Worm (Caenorhabditis elegans) whole organism, L2 larva: ENCODE results near the gene Y45F3A.5.

Source experiments
- C34F6.9 ChIP-seq: fragments of 150-350 bp; optimal IDR thresholded peaks from 2 replicates; lab custom pipeline; 2014; ENCODE audit warnings: missing biosample characterization, missing genetic modification characterization
- F13H6.1 ChIP-seq: sonication (generic microtip); optimal IDR thresholded peaks from 2 replicates; lab custom pipeline; 2016; ENCODE audit warnings: missing genetic modification characterization, missing compliant biosample characterization
- R02D3.7 ChIP-seq: fragments of 150-350 bp; optimal IDR thresholded peaks from 2 replicates; lab custom pipeline; 2014; ENCODE audit warnings: missing biosample characterization, missing genetic modification characterization
- Y55F3AM.14 ChIP-seq: fragments of 200-800 bp; sonication (Bioruptor generic); optimal IDR thresholded peaks from 2 replicates; lab custom pipeline; 2018; ENCODE audit warnings: mild to moderate bottlenecking, missing genetic modification characterization, missing compliant biosample characterization
- aly-2 ChIP-seq: fragments of 150-350 bp; optimal IDR thresholded peaks from 2 replicates; lab custom pipeline; 2014; ENCODE audit warnings: missing biosample characterization, missing genetic modification characterization
- ceh-16 ChIP-seq: fragments of 150-350 bp; optimal IDR thresholded peaks from 2 replicates; lab custom pipeline; 2014; ENCODE audit warnings: missing biosample characterization, missing genetic modification characterization
- ceh-82 ChIP-seq: fragments of 150-350 bp; optimal IDR thresholded peaks from 2 replicates; lab custom pipeline; 2014; ENCODE audit warnings: missing biosample characterization, missing genetic modification characterization
- crh-2 ChIP-seq: sonication (generic microtip); optimal IDR thresholded peaks from 2 replicates; lab custom pipeline; 2017; ENCODE audit warnings: missing biosample characterization, missing genetic modification characterization
- dmd-4 ChIP-seq: sonication (generic microtip); optimal IDR thresholded peaks from 2 replicates; lab custom pipeline; 2017; ENCODE audit warnings: missing biosample characterization, missing genetic modification characterization
- egl-27 ChIP-seq: sonication (generic microtip); optimal IDR thresholded peaks from 3 replicates; lab custom pipeline; 2017; ENCODE audit warnings: missing biosample characterization, missing genetic modification reagents, missing genetic modification characterization
- fos-1 ChIP-seq: fragments of 150-350 bp; optimal IDR thresholded peaks from 2 replicates; lab custom pipeline; 2014; ENCODE audit warnings: missing biosample characterization, missing genetic modification characterization
- gmeb-1 ChIP-seq: fragments of 150-350 bp; optimal IDR thresholded peaks from 2 replicates; lab custom pipeline; 2014; ENCODE audit warnings: missing biosample characterization, missing genetic modification characterization
- lin-11 ChIP-seq: fragments of 150-350 bp; sonication (generic microtip); optimal IDR thresholded peaks from 2 replicates; lab custom pipeline; 2014; ENCODE audit warnings: missing biosample characterization, missing genetic modification characterization, inconsistent platforms, mixed read lengths
- lin-39 ChIP-seq: fragments of 150-350 bp; optimal IDR thresholded peaks from 2 replicates; lab custom pipeline; 2014; ENCODE audit warnings: missing biosample characterization, missing genetic modification reagents, missing genetic modification characterization
- lsy-2 ChIP-seq, 2 experiments: fragments of 150-350 bp in 1 of 2; sonication (generic microtip) in 1 of 2; optimal IDR thresholded peaks; 2 replicates each; lab custom pipeline; 2014 to 2017; ENCODE audit warnings: missing biosample characterization in 2 of 2, missing genetic modification characterization in 2 of 2
- mab-5 ChIP-seq: fragments of 150-350 bp; optimal IDR thresholded peaks from 2 replicates; lab custom pipeline; 2014; ENCODE audit warnings: missing biosample characterization, missing genetic modification characterization
- mbf-1 ChIP-seq: sonication (generic microtip); optimal IDR thresholded peaks from 2 replicates; lab custom pipeline; 2017; ENCODE audit warnings: missing biosample characterization, missing genetic modification characterization
- mdl-1 ChIP-seq, 2 experiments: fragments of 150-350 bp in 1 of 2; sonication (generic microtip) in 1 of 2; optimal IDR thresholded peaks; 2 replicates each; lab custom pipeline; 2017; ENCODE audit warnings: missing biosample characterization in 2 of 2, missing genetic modification characterization in 2 of 2
- nhr-12 ChIP-seq: fragments of 150-350 bp; optimal IDR thresholded peaks from 2 replicates; lab custom pipeline; 2014; ENCODE audit warnings: missing biosample characterization, missing genetic modification characterization
- nhr-129 ChIP-seq: fragments of 150-350 bp; optimal IDR thresholded peaks from 2 replicates; lab custom pipeline; 2014; ENCODE audit warnings: missing biosample characterization, missing genetic modification characterization
- nhr-23 ChIP-seq: fragments of 150-350 bp; optimal IDR thresholded peaks from 2 replicates; lab custom pipeline; 2014; ENCODE audit warnings: missing biosample characterization, missing genetic modification reagents, missing genetic modification characterization
- nhr-25 ChIP-seq: fragments of 150-350 bp; sonication (generic microtip); optimal IDR thresholded peaks from 3 replicates; lab custom pipeline; 2014; ENCODE audit warnings: missing biosample characterization, missing genetic modification characterization
- nhr-6 ChIP-seq: fragments of 150-350 bp; optimal IDR thresholded peaks from 2 replicates; lab custom pipeline; 2014; ENCODE audit warnings: missing biosample characterization, missing genetic modification characterization
- nhr-77 ChIP-seq: fragments of 150-350 bp; optimal IDR thresholded peaks from 2 replicates; lab custom pipeline; 2014; ENCODE audit warnings: missing biosample characterization, missing genetic modification characterization
- peb-1 ChIP-seq: fragments of 150-350 bp; optimal IDR thresholded peaks from 2 replicates; lab custom pipeline; 2014; ENCODE audit warnings: missing biosample characterization, missing genetic modification characterization
- sem-4 ChIP-seq: fragments of 150-350 bp; optimal IDR thresholded peaks from 2 replicates; lab custom pipeline; 2014; ENCODE audit warnings: missing biosample characterization, missing genetic modification reagents, missing genetic modification characterization
- skn-1 ChIP-seq: sonication (generic microtip); optimal IDR thresholded peaks from 2 replicates; lab custom pipeline; 2017; ENCODE audit warnings: missing biosample characterization, missing genetic modification characterization
- sma-3 ChIP-seq: sonication (generic microtip); optimal IDR thresholded peaks from 2 replicates; lab custom pipeline; 2016; ENCODE audit warnings: missing genetic modification reagents, missing genetic modification characterization, missing compliant biosample characterization
- sma-9 ChIP-seq, 2 experiments: fragments of 150-350 bp in 1 of 2; sonication (generic microtip) in 1 of 2; optimal IDR thresholded peaks; 2 replicates each; lab custom pipeline; 2014 to 2016; ENCODE audit warnings: missing genetic modification characterization in 2 of 2, mild to moderate bottlenecking in 1 of 2, missing biosample characterization in 1 of 2, missing compliant biosample characterization in 1 of 2, missing genetic modification reagents in 1 of 2, moderate library complexity in 1 of 2
- unc-55 ChIP-seq: fragments of 150-350 bp; sonication (generic microtip); optimal IDR thresholded peaks from 3 replicates; lab custom pipeline; 2014; ENCODE audit warnings: missing biosample characterization, missing genetic modification reagents, missing genetic modification characterization
- unc-62 ChIP-seq: fragments of 150-350 bp; optimal IDR thresholded peaks from 2 replicates; lab custom pipeline; 2014; ENCODE audit warnings: missing biosample characterization, missing genetic modification reagents, missing genetic modification characterization
- zag-1 ChIP-seq: fragments of 150-350 bp; optimal IDR thresholded peaks from 2 replicates; lab custom pipeline; 2014; ENCODE audit warnings: missing biosample characterization, missing genetic modification characterization
- ztf-11 ChIP-seq: sonication (generic microtip); optimal IDR thresholded peaks from 2 replicates; lab custom pipeline; 2017; ENCODE audit warnings: missing biosample characterization, missing genetic modification characterization
- ztf-4 ChIP-seq: fragments of 150-350 bp; optimal IDR thresholded peaks from 2 replicates; lab custom pipeline; 2014; ENCODE audit warnings: missing biosample characterization, missing genetic modification characterization

The Y45F3A.5 gene

ce11 chrIII:10634034-10634433 is 47.9 kb upstream of the Y45F3A.5 start (continued):
- TF ChIP-seq nhr-6 (peak; percentile 54), skn-1 (tag; lab: Kevin White, UChicago) (no peak), ceh-82 (tag; lab: Kevin White, UChicago) (peak; percentile 83), dmd-4 (no peak)

- TF ChIP-seq sem-4, result no peak
- no peak for TF ChIP-seq nhr-12 (tag; lab: Kevin White, UChicago)
- TF ChIP-seq skn-1 (tag; lab: Kevin White, UChicago), result no peak
- TF ChIP-seq egl-27 (tag; lab: Kevin White, UChicago), result no peak
- TF ChIP-seq lsy-2 (tag; optimal IDR thresholded peaks at IDR 0.05; lab: Kevin White, UChicago), result no peak
- TF ChIP-seq nhr-23, result no peak
- no peak for TF ChIP-seq aly-2 (tag; lab: Kevin White, UChicago)
- TF ChIP-seq ceh-82 (tag; lab: Kevin White, UChicago), result no peak
- no peak for TF ChIP-seq dmd-4
- TF ChIP-seq ztf-11 (tag; lab: Kevin White, UChicago), result no peak
- no peak for TF ChIP-seq Y55F3AM.14 (GFP tag; lab: Kevin White, UChicago)
- no peak for TF ChIP-seq nhr-6
- TF ChIP-seq sma-3 (GFP tag; lab: Kevin White, UChicago), result no peak
- no peak for TF ChIP-seq R02D3.7 (tag; lab: Kevin White, UChicago)
Observed at ce11 chrIII:10633403-10633674, 47.2 kb upstream of the Y45F3A.5 start, which contains the start of gene Y39A1A.9. TSS of gene Y39A1A.9 (minus strand) at chrIII:10633501.

- TF ChIP-seq nhr-6 (no peak), mdl-1 (tag; optimal IDR thresholded peaks at IDR 0.05; lab: Kevin White, UChicago) (peak in 1 of 2 experiments; percentile 77), nhr-25 (tag; lab: Kevin White, UChicago) (peak; percentile 44), lin-11 (peak; percentile 25), crh-2 (tag; lab: Kevin White, UChicago) (peak; percentile 28), sma-9 (GFP tag; optimal IDR thresholded peaks at IDR 0.05; lab: Kevin White, UChicago) (peak; percentile 61), sma-9 (tag; optimal IDR thresholded peaks at IDR 0.05; lab: Kevin White, UChicago) (no peak), mab-5 (tag; lab: Kevin White, UChicago) (no peak), nhr-129 (tag; lab: Kevin White, UChicago) (peak; percentile 12), lsy-2 (tag; optimal IDR thresholded peaks at IDR 0.05; lab: Kevin White, UChicago) (peak in 1 of 2 experiments; percentile 54), zag-1 (tag; lab: Kevin White, UChicago) (no peak), fos-1 (tag; lab: Kevin White, UChicago) (peak; percentile 28), C34F6.9 (tag; lab: Kevin White, UChicago) (peak; percentile 48), sma-3 (GFP tag; lab: Kevin White, UChicago) (no peak), unc-55 (GFP tag; lab: Kevin White, UChicago) (no peak), F13H6.1 (tag; lab: Kevin White, UChicago) (peak; percentile 44)
Observed at ce11 chrIII:10632590-10633402, 46.7 kb upstream of the Y45F3A.5 start, which contains the start of gene Y39A1A.10. TSS of gene Y39A1A.10 (plus strand) at chrIII:10632728.

ce11 chrIII:10631870-10632509 is 45.8 kb upstream of the Y45F3A.5 start:
- TF ChIP-seq mab-5 (tag; lab: Kevin White, UChicago), result peak; percentile 51
- peak; percentile 27 for TF ChIP-seq nhr-25 (tag; lab: Kevin White, UChicago)
- TF ChIP-seq nhr-6, result no peak

- peak; percentile 5 for TF ChIP-seq crh-2 (tag; lab: Kevin White, UChicago)
- peak; percentile 42 for TF ChIP-seq lin-39 (tag; lab: Kevin White, UChicago)
- no peak for TF ChIP-seq unc-62
Observed at ce11 chrIII:10629795-10630194, 43.7 kb upstream of the Y45F3A.5 start.

- TF ChIP-seq unc-62 (no peak), gmeb-1 (tag; lab: Kevin White, UChicago) (no peak), ztf-4 (tag; lab: Kevin White, UChicago) (no peak), sma-9 (GFP tag; optimal IDR thresholded peaks at IDR 0.05; lab: Kevin White, UChicago) (no peak), sma-9 (tag; optimal IDR thresholded peaks at IDR 0.05; lab: Kevin White, UChicago) (no peak), ceh-16 (no peak), peb-1 (tag; lab: Kevin White, UChicago) (no peak), mbf-1 (tag; lab: Kevin White, UChicago) (no peak), nhr-77 (tag; lab: Kevin White, UChicago) (no peak), unc-55 (GFP tag; lab: Kevin White, UChicago) (no peak), lsy-2 (tag; optimal IDR thresholded peaks at IDR 0.05; lab: Kevin White, UChicago) (no peak), aly-2 (tag; lab: Kevin White, UChicago) (no peak)
Observed at ce11 chrIII:10629043-10629442, 42.9 kb upstream of the Y45F3A.5 start, which contains the start of gene swt-4. TSS of gene swt-4 (minus strand) at chrIII:10629143.
